Worm (Caenorhabditis elegans): ENCODE data around the gene fbxb-44.

fbxb-44 gene

DNA sequence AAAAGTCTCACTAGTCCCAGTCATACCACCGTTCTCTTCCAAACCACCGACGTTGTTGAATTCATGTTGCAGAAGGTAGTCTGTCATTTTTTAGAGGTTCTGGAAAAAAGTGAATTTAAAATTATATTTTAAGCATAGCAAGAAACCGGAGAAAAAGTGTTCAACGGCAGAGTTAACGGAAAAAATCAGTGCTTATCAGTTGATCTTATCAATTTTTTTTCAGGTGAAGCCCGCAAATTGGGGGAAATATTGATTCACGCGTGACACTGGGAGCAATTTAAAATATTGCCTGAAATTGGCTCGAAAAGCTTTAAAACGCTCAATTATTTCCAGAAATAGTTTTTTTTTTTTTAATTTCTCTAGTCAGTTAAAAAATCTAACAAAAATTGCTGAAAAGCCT, 41.2 kb downstream of the fbxb-44 start, which contains the start of gene math-38:
TSS of gene math-38 (minus strand) at position 101 of the 400 bp plus-strand sequence.
- TF ChIP-seq hsf-1 (GFP tag; IDR thresholded peaks at IDR 0.05) (no peak), nhr-80 (tag; optimal IDR thresholded peaks at IDR 0.05) (peak; percentile 22)

- TF ChIP-seq sptf-2 (GFP tag; optimal IDR thresholded peaks at IDR 0.05), result no peak
- no peak for TF ChIP-seq efl-1 (GFP tag; optimal IDR thresholded peaks at IDR 0.05)
- TF ChIP-seq nhr-90 (tag; optimal IDR thresholded peaks at IDR 0.05), result no peak
- TF ChIP-seq ekl-4 (GFP tag; IDR thresholded peaks at IDR 0.05), result no peak
- TF ChIP-seq B0035.1 (tag; optimal IDR thresholded peaks at IDR 0.05), result no peak
- TF ChIP-seq dox-1 (GFP tag; IDR thresholded peaks at IDR 0.05), result no peak
Measured at ce11 chrII:1584140-1584539, 45.5 kb downstream of the fbxb-44 start, which contains the start of gene clec-21. Gene clec-21, minus strand, starts transcription at chrII:1584240.

ce11 chrII:1586305-1586704, 47.6 kb downstream of the fbxb-44 start, which contains the start of gene T07H3.8:
Gene T07H3.8, plus strand, starts transcription at chrII:1586605.
- TF ChIP-seq egl-18 (GFP tag; IDR thresholded peaks at IDR 0.05), result no peak
- TF ChIP-seq repo-1 (tag; optimal IDR thresholded peaks at IDR 0.05), result no peak
- no peak for TF ChIP-seq tlf-1 (GFP tag; optimal IDR thresholded peaks at IDR 0.05)
- no peak for TF ChIP-seq atf-7 (tag; optimal IDR thresholded peaks at IDR 0.05)
- TF ChIP-seq nfyb-1 (GFP tag; IDR thresholded peaks at IDR 0.05), result no peak
- TF ChIP-seq hrde-1 (tag; optimal IDR thresholded peaks at IDR 0.05; ENCODE audit: borderline replicate concordance), result no peak
- TF ChIP-seq F57A8.1 (GFP tag; optimal IDR thresholded peaks at IDR 0.05), result no peak
- no peak for TF ChIP-seq hmg-1.2 (GFP tag; IDR thresholded peaks at IDR 0.05)
- no peak for TF ChIP-seq ets-4 (GFP tag; optimal IDR thresholded peaks at IDR 0.05)
- no peak for TF ChIP-seq snpc-4 (GFP tag; optimal IDR thresholded peaks at IDR 0.05)
- no peak for TF ChIP-seq snpc-4 (tag; optimal IDR thresholded peaks at IDR 0.05)
- TF ChIP-seq Y79H2A.3 (GFP tag; conservative IDR thresholded peaks at IDR 0.05), result no peak

All from whole organism, young adult.